Worm (Caenorhabditis elegans): ENCODE data around the gene H40L08.3.

Gene H40L08.3

ce11 chrX:15076042-15076565 is at the start of gene H40L08.3, which contains the start of gene H40L08.9:
Gene H40L08.3 (minus strand): TSS chrX:15076092.
Gene H40L08.9 (minus strand): TSS chrX:15076480.
- TF ChIP-seq nhr-2 (tag; optimal IDR thresholded peaks at IDR 0.05) (no peak), unc-62 (GFP tag; optimal IDR thresholded peaks at IDR 0.05) (peak; percentile 14), elt-1 (tag; optimal IDR thresholded peaks at IDR 0.05; ENCODE audit: borderline replicate concordance, insufficient read depth) (peak; percentile 27)

ce11 chrX:15125138-15125537 is 49.2 kb upstream of the H40L08.3 start:
- TF ChIP-seq cnd-1 (tag; optimal IDR thresholded peaks at IDR 0.05) (no peak), ces-1 (GFP tag; optimal IDR thresholded peaks at IDR 0.05) (peak; percentile 85)

- TF ChIP-seq unc-120 (tag; optimal IDR thresholded peaks at IDR 0.05; ENCODE audit: poor library complexity, severe bottlenecking) (no peak), hlh-1 (tag; optimal IDR thresholded peaks at IDR 0.05) (no peak), nhr-12 (tag; optimal IDR thresholded peaks at IDR 0.05) (no peak), ham-2 (GFP tag; optimal IDR thresholded peaks at IDR 0.05) (no peak), mls-2 (tag; optimal IDR thresholded peaks at IDR 0.05) (no peak), lin-32 (GFP tag; optimal IDR thresholded peaks at IDR 0.05) (no peak), cnd-1 (tag; optimal IDR thresholded peaks at IDR 0.05) (no peak), sem-2 (GFP tag; optimal IDR thresholded peaks at IDR 0.05) (no peak), tbx-8 (GFP tag; optimal IDR thresholded peaks at IDR 0.05) (no peak), unc-62 (GFP tag; optimal IDR thresholded peaks at IDR 0.05) (no peak), flh-1 (GFP tag; optimal IDR thresholded peaks at IDR 0.05) (no peak), nhr-28 (tag; optimal IDR thresholded peaks at IDR 0.05) (no peak), elt-3 (tag; optimal IDR thresholded peaks at IDR 0.05) (no peak), lsy-2 (tag; optimal IDR thresholded peaks at IDR 0.05) (no peak), blmp-1 (tag; optimal IDR thresholded peaks at IDR 0.05) (no peak), M03D4.4 (tag; optimal IDR thresholded peaks at IDR 0.05) (no peak), elt-1 (tag; optimal IDR thresholded peaks at IDR 0.05; ENCODE audit: borderline replicate concordance, insufficient read depth) (no peak), mab-5 (tag; optimal IDR thresholded peaks at IDR 0.05) (no peak), mep-1 (tag; optimal IDR thresholded peaks at IDR 0.05) (no peak), nhr-76 (tag; optimal IDR thresholded peaks at IDR 0.05) (no peak)
These were observed 44.7 kb upstream of the H40L08.3 start for ce11 chrX:15120545-15120944.

DNA sequence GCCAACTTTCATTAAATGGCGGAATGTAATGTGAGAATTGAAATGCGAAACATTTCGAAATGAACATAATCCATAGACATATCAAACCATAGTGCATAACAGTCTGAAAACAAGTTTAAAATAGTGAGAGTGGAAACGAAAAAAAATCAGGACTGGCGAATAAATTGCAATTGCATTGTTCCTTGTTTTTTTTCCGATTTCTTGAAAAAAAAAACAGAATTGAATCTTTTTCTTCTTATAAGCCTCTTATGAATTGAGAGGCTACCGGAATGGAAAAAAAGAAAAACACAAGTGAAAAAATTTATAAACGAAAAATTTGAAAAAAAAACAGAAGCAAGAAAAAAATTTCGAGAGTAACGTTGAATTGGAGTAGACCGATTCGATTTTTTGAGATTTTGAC is 40.6 kb upstream of the H40L08.3 start, which contains the start of gene R07D5.2:
Gene R07D5.2 (minus strand): TSS at position 101 of the 400 bp plus-strand sequence.
- no peak for TF ChIP-seq sem-2 (GFP tag; optimal IDR thresholded peaks at IDR 0.05)
- no peak for TF ChIP-seq tbx-8 (GFP tag; optimal IDR thresholded peaks at IDR 0.05)
- TF ChIP-seq unc-120 (tag; optimal IDR thresholded peaks at IDR 0.05; ENCODE audit: poor library complexity, severe bottlenecking) = no peak
- TF ChIP-seq blmp-1 (tag; optimal IDR thresholded peaks at IDR 0.05) = no peak
- TF ChIP-seq elt-1 (tag; optimal IDR thresholded peaks at IDR 0.05; ENCODE audit: borderline replicate concordance, insufficient read depth) = no peak
- TF ChIP-seq pha-4 (tag; optimal IDR thresholded peaks at IDR 0.05) = no peak
- no peak for TF ChIP-seq mls-2 (tag; optimal IDR thresholded peaks at IDR 0.05)
- TF ChIP-seq drap-1 (GFP tag; optimal IDR thresholded peaks at IDR 0.05) = no peak
- no peak for TF ChIP-seq nhr-12 (tag; optimal IDR thresholded peaks at IDR 0.05)
- TF ChIP-seq unc-39 (tag; optimal IDR thresholded peaks at IDR 0.05) = no peak
- TF ChIP-seq nhr-28 (tag; optimal IDR thresholded peaks at IDR 0.05) = no peak
- TF ChIP-seq bed-3 (GFP tag; optimal IDR thresholded peaks at IDR 0.05) = no peak
- no peak for TF ChIP-seq mab-5 (tag; optimal IDR thresholded peaks at IDR 0.05)
- TF ChIP-seq ceh-83 (GFP tag; optimal IDR thresholded peaks at IDR 0.05) = no peak
- TF ChIP-seq elt-3 (tag; optimal IDR thresholded peaks at IDR 0.05) = no peak
- no peak for TF ChIP-seq ceh-39 (tag; optimal IDR thresholded peaks at IDR 0.05)

DNA sequence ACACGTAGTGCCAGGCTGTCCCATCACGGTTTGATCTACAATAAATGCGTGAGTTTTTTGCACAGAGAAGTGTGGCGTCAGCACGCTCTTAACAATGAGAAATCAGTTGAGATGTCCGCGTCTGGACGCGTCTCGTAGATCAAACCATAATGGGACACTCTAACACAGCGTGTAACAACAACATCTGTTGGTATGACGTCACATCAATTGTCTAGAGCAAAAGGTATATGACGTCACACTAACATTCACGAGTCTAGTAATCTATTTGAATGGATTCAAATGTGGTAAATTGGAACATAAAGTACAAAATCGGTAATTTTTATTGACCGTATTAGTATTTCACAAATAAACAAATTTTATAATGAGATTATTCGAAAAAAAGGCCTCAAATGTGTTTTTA is 39.9 kb upstream of the H40L08.3 start:
- TF ChIP-seq cnd-1 (tag; optimal IDR thresholded peaks at IDR 0.05) (peak; percentile 78), mls-2 (tag; optimal IDR thresholded peaks at IDR 0.05) (no peak), ces-1 (GFP tag; optimal IDR thresholded peaks at IDR 0.05) (no peak), ceh-39 (tag; optimal IDR thresholded peaks at IDR 0.05) (no peak), unc-120 (tag; optimal IDR thresholded peaks at IDR 0.05; ENCODE audit: poor library complexity, severe bottlenecking) (no peak), hlh-1 (tag; optimal IDR thresholded peaks at IDR 0.05) (no peak), zip-8 (tag; optimal IDR thresholded peaks at IDR 0.05) (peak; percentile 97)

DNA sequence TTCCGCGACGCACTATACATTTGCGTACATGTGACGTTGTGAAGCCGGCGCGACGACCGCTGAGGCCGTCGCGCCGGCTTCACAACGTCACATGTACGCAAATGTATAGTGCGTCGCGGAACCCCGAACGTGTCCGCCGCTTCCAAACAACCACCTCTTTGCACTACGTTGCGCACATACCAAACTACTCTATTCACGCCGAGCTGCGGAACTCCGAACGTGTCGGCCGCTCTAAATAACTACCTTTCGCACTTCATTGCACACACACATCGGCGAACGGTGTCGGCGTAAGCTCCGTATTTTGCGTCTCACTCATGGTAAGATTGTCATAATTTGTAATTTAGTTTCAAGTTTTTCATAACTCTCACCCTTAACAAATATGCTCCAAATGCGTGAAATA is 36.3 kb upstream of the H40L08.3 start:
- no peak for TF ChIP-seq ztf-11 (tag; optimal IDR thresholded peaks at IDR 0.05)
- no peak for TF ChIP-seq hlh-1 (tag; optimal IDR thresholded peaks at IDR 0.05)
- TF ChIP-seq lsy-2 (tag; optimal IDR thresholded peaks at IDR 0.05) = no peak
- TF ChIP-seq cnd-1 (tag; optimal IDR thresholded peaks at IDR 0.05) = no peak
- TF ChIP-seq nhr-12 (tag; optimal IDR thresholded peaks at IDR 0.05) = no peak
- TF ChIP-seq unc-39 (tag; optimal IDR thresholded peaks at IDR 0.05) = no peak
- no peak for TF ChIP-seq snpc-4 (tag; optimal IDR thresholded peaks at IDR 0.05)
- no peak for TF ChIP-seq blmp-1 (tag; optimal IDR thresholded peaks at IDR 0.05)
- no peak for TF ChIP-seq nhr-2 (tag; optimal IDR thresholded peaks at IDR 0.05)
- TF ChIP-seq ces-1 (GFP tag; optimal IDR thresholded peaks at IDR 0.05) = no peak

All from whole organism, mixed stage, embryonic.